Worm (Caenorhabditis elegans) whole organism, L4 larva: ENCODE data around the gene rbm-26.

Experiments used
- R02D3.7 ChIP-seq: fragments of 150-350 bp; sonication (generic microtip); optimal IDR thresholded peaks from 3 replicates; lab custom pipeline; 2014; ENCODE audit warnings: missing biosample characterization, missing genetic modification characterization
- dve-1 ChIP-seq: sonication (generic microtip); optimal IDR thresholded peaks from 2 replicates; lab custom pipeline; 2017; ENCODE audit warnings: antibody characterized with exemption, mild to moderate bottlenecking, missing genetic modification characterization, missing compliant biosample characterization; ENCODE audit not compliant: insufficient read depth
- fkh-10 ChIP-seq: fragments of 150-350 bp; optimal IDR thresholded peaks from 2 replicates; lab custom pipeline; 2014; ENCODE audit warnings: missing biosample characterization, missing genetic modification reagents, missing genetic modification characterization
- lin-39 ChIP-seq: fragments of 150-350 bp; optimal IDR thresholded peaks from 2 replicates; lab custom pipeline; 2014; ENCODE audit warnings: missing biosample characterization, missing genetic modification reagents, missing genetic modification characterization
- mdl-1 ChIP-seq, 2 experiments: fragments of 150-350 bp in 1 of 2; sonication (generic microtip) in 1 of 2; optimal IDR thresholded peaks; 2 replicates each; lab custom pipeline; 2014 to 2017; ENCODE audit warnings: missing biosample characterization in 2 of 2, missing genetic modification characterization in 2 of 2
- mep-1 ChIP-seq: fragments of 150-350 bp; sonication (generic microtip); optimal IDR thresholded peaks from 3 replicates; lab custom pipeline; 2014; ENCODE audit warnings: missing biosample characterization, missing genetic modification characterization
- mes-2 ChIP-seq: sonication (generic microtip); optimal IDR thresholded peaks from 2 replicates; lab custom pipeline; 2016; ENCODE audit warnings: missing genotype, mild to moderate bottlenecking, missing genetic modification characterization, missing compliant biosample characterization; ENCODE audit not compliant: poor library complexity, severe bottlenecking
- mxl-2 ChIP-seq: fragments of 200-800 bp; sonication (Bioruptor generic); conservative IDR thresholded peaks from 2 replicates; pipeline ENCODE4 v1.3.6; 2022; ENCODE audit warnings: missing genetic modification reagents, missing genetic modification characterization, missing compliant biosample characterization
- nhr-28 ChIP-seq: fragments of 150-350 bp; optimal IDR thresholded peaks from 2 replicates; lab custom pipeline; 2014; ENCODE audit warnings: missing biosample characterization, missing genetic modification characterization
- pha-4 ChIP-seq, 2 experiments: fragments of 150-350 bp in 1 of 2; fragments of 200-800 bp in 1 of 2; sonication (Bioruptor generic) in 1 of 2; IDR thresholded peaks in 1 of 2; optimal IDR thresholded peaks in 1 of 2; 2 replicates each; pipeline versions ENCODE4 v1.3.6 to Lab custom; 2014 to 2022; ENCODE audit warnings: missing genetic modification characterization in 2 of 2, missing genetic modification reagents in 2 of 2, missing biosample characterization in 1 of 2, missing compliant biosample characterization in 1 of 2
- saeg-2 ChIP-seq: fragments of 200-800 bp; sonication (Bioruptor generic); IDR thresholded peaks from 2 replicates; pipeline ENCODE4 v1.3.6; 2022; ENCODE audit warnings: missing genetic modification reagents, missing genetic modification characterization, missing compliant biosample characterization
- unc-62 ChIP-seq, 3 experiments: fragments of 150-350 bp in 1 of 3; sonication (generic microtip); optimal IDR thresholded peaks in 2 of 3; peaks in 1 of 3; 1 replicate in 1 of 3; 2 replicates in 2 of 3; lab custom pipeline; 2014 to 2017; ENCODE audit warnings: missing biosample characterization in 3 of 3, missing genetic modification characterization in 3 of 3, missing genetic modification reagents in 3 of 3, missing genotype in 1 of 3

DNA sequence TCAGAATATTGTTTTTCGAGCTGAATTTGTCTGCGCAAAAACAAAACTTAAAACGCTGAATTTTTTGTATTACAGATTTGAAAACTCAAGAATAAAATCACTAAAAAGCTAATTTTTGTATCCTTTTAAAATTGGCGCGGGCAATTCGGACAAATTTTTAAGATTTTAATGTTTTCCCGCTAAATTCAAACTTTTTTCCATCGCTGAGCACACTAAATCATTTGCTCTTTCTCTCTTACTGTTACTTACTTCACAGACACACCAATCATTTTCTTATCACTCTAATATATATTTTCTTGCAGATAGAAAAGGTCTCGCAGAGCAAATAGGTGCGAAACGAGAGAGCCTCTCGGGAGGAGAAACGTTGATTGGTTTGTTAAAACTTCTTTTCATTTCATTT lies 47.4 kb upstream of the rbm-26 start, which contains the start of gene par-3:
- TF ChIP-seq mxl-2 (GFP tag; lab: Robert Waterston, UW) (no peak), lin-39 (tag; lab: Kevin White, UChicago) (no peak), mes-2 (tag; lab: Kevin White, UChicago) (no peak), mep-1 (tag; lab: Kevin White, UChicago) (no peak), unc-62 (GFP tag; optimal IDR thresholded peaks at IDR 0.05 in 1 of 2; lab: Kevin White, UChicago) (no peak), unc-62 (tag; optimal IDR thresholded peaks at IDR 0.05; lab: Kevin White, UChicago) (no peak), mdl-1 (tag; optimal IDR thresholded peaks at IDR 0.05; lab: Kevin White, UChicago) (no peak), fkh-10 (GFP tag; lab: Kevin White, UChicago) (no peak), saeg-2 (no peak), dve-1 (no peak), nhr-28 (tag; lab: Kevin White, UChicago) (no peak), pha-4 (GFP tag; IDR thresholded peaks at IDR 0.05; lab: Robert Waterston, UW) (no peak), pha-4 (tag; optimal IDR thresholded peaks at IDR 0.05; lab: Kevin White, UChicago) (no peak), R02D3.7 (no peak)
